Fruit fly (Drosophila melanogaster) whole organism, embryonic: ENCODE measurements around the gene CG13085.

Source experiments
- Atf6 ChIP-seq: fragments of 200-800 bp; sonication (Bioruptor generic); IDR thresholded peaks from 2 replicates; pipeline ENCODE4 v1.3.6; 2022; ENCODE audit warnings: missing biosample characterization, missing genetic modification characterization
- Bteb2 ChIP-seq: fragments of 200-800 bp; sonication (Bioruptor generic); optimal IDR thresholded peaks from 2 replicates; lab custom pipeline; 2016; ENCODE audit warnings: missing biosample characterization, missing genetic modification characterization
- CG10366 ChIP-seq: fragments of 200-800 bp; sonication (Bioruptor generic); IDR thresholded peaks from 2 replicates; pipeline ENCODE4 v1.3.6; 2022; ENCODE audit warnings: missing biosample characterization, missing genetic modification characterization
- CG12071 ChIP-seq: fragments of 200-800 bp; sonication (Bioruptor generic); optimal IDR thresholded peaks from 3 replicates; lab custom pipeline; 2018; ENCODE audit warnings: missing biosample characterization, mild to moderate bottlenecking, missing genetic modification characterization
- CG12299 ChIP-seq: fragments of 200-800 bp; sonication (Bioruptor generic); optimal IDR thresholded peaks from 2 replicates; lab custom pipeline; 2018; ENCODE audit warnings: missing biosample characterization, mild to moderate bottlenecking, missing genetic modification characterization
- CG12391 ChIP-seq: fragments of 200-800 bp; sonication (Bioruptor generic); optimal IDR thresholded peaks from 3 replicates; lab custom pipeline; 2018; ENCODE audit warnings: missing biosample characterization, mild to moderate bottlenecking, missing genetic modification characterization, moderate library complexity
- CG2116 ChIP-seq: fragments of 200-800 bp; sonication (Bioruptor generic); optimal IDR thresholded peaks from 3 replicates; lab custom pipeline; 2018; ENCODE audit warnings: missing biosample characterization, mild to moderate bottlenecking, missing genetic modification characterization
- CG2129 ChIP-seq: fragments of 200-800 bp; sonication (Bioruptor generic); IDR thresholded peaks from 2 replicates; pipeline ENCODE4 v1.3.6; 2022; ENCODE audit warnings: missing biosample characterization, missing genetic modification characterization; ENCODE audit not compliant: partially characterized antibody
- CG2199 ChIP-seq: fragments of 200-800 bp; sonication (Bioruptor generic); IDR thresholded peaks from 3 replicates; pipeline ENCODE4 v1.3.6; 2022; ENCODE audit warnings: missing biosample characterization, missing genetic modification characterization
- CG31388 ChIP-seq: fragments of 200-800 bp; sonication (Bioruptor generic); optimal IDR thresholded peaks from 2 replicates; lab custom pipeline; 2016; ENCODE audit warnings: missing biosample characterization, missing genetic modification characterization
- CG34376 ChIP-seq: fragments of 200-800 bp; sonication (Bioruptor generic); optimal IDR thresholded peaks from 2 replicates; lab custom pipeline; 2018; ENCODE audit warnings: missing biosample characterization, mild to moderate bottlenecking, missing genetic modification characterization
- CG5180 ChIP-seq: fragments of 200-800 bp; sonication (Bioruptor generic); optimal IDR thresholded peaks from 3 replicates; lab custom pipeline; 2017; ENCODE audit warnings: missing biosample characterization, missing genetic modification characterization, mild to moderate bottlenecking, moderate library complexity, missing genetic modification reagents
- CG6689 ChIP-seq: fragments of 200-800 bp; sonication (Bioruptor generic); IDR thresholded peaks from 2 replicates; pipeline ENCODE4 v1.3.6; 2022; ENCODE audit warnings: missing biosample characterization, missing genetic modification characterization
- CG6765 ChIP-seq: fragments of 200-800 bp; sonication (Bioruptor generic); optimal IDR thresholded peaks from 3 replicates; lab custom pipeline; 2017; ENCODE audit warnings: missing biosample characterization, mild to moderate bottlenecking, missing genetic modification characterization
- CG6854 ChIP-seq: fragments of 200-800 bp; sonication (Bioruptor generic); optimal IDR thresholded peaks from 3 replicates; lab custom pipeline; 2017; ENCODE audit warnings: missing biosample characterization, mild to moderate bottlenecking, missing genetic modification characterization
- CG7372 ChIP-seq: fragments of 200-800 bp; sonication (Bioruptor generic); IDR thresholded peaks from 2 replicates; pipeline ENCODE4 v1.3.6; 2022; ENCODE audit warnings: missing biosample characterization, missing genetic modification characterization
- CG7963 ChIP-seq: fragments of 200-800 bp; sonication (Bioruptor generic); IDR thresholded peaks from 3 replicates; pipeline ENCODE4 v1.3.6; 2022; ENCODE audit warnings: missing biosample characterization, missing genetic modification characterization; ENCODE audit not compliant: partially characterized antibody
- CG9437 ChIP-seq: fragments of 200-800 bp; sonication (Bioruptor generic); optimal IDR thresholded peaks from 2 replicates; lab custom pipeline; 2018; ENCODE audit warnings: missing biosample characterization, mild to moderate bottlenecking, missing genetic modification characterization
- CG9727 ChIP-seq: fragments of 200-800 bp; sonication (Bioruptor generic); optimal IDR thresholded peaks from 3 replicates; lab custom pipeline; 2017; ENCODE audit warnings: missing biosample characterization, mild to moderate bottlenecking, missing genetic modification characterization
- Dfd ChIP-seq, 2 experiments: fragments of >200 bp; optimal IDR thresholded peaks; 2 replicates each; lab custom pipeline; 2017; ENCODE audit warnings: missing biosample characterization in 2 of 2, missing genetic modification characterization in 2 of 2
- GATAe ChIP-seq: fragments of 200-800 bp; sonication (Bioruptor generic); conservative IDR thresholded peaks from 2 replicates; pipeline ENCODE4 v1.3.6; 2022; ENCODE audit warnings: missing biosample characterization, missing genetic modification characterization
- Gug ChIP-seq: fragments of 200-800 bp; sonication (Bioruptor generic); IDR thresholded peaks from 4 replicates; pipeline ENCODE4 v1.3.6; 2022; ENCODE audit warnings: missing biosample characterization, missing genetic modification characterization
- Jarid2 ChIP-seq: fragments of 200-800 bp; sonication (Bioruptor generic); optimal IDR thresholded peaks from 3 replicates; lab custom pipeline; 2017; ENCODE audit warnings: mild to moderate bottlenecking, missing biosample characterization, missing genetic modification reagents, missing genetic modification characterization
- Kr ChIP-seq: fragments of 200-800 bp; sonication (Bioruptor generic); optimal IDR thresholded peaks from 2 replicates; lab custom pipeline; 2017; ENCODE audit warnings: missing biosample characterization, mild to moderate bottlenecking, missing genetic modification characterization
- Mad ChIP-seq: fragments of 200-800 bp; sonication (Bioruptor generic); optimal IDR thresholded peaks from 2 replicates; lab custom pipeline; 2016; ENCODE audit warnings: missing biosample characterization, missing genetic modification characterization
- Sin3A ChIP-seq: fragments of >200 bp; optimal IDR thresholded peaks from 2 replicates; lab custom pipeline; 2018
- Trl ChIP-seq, 3 experiments: fragments of >200 bp in 2 of 3; fragments of 200-800 bp in 1 of 3; sonication (Bioruptor generic) in 1 of 3; optimal IDR thresholded peaks; 2 replicates in 1 of 3; 3 replicates in 2 of 3; lab custom pipeline; 2016 to 2017; ENCODE audit warnings: missing biosample characterization in 1 of 3, missing genetic modification characterization in 1 of 3
- ara ChIP-seq: fragments of 200-800 bp; sonication (Bioruptor generic); IDR thresholded peaks from 2 replicates; pipeline ENCODE4 v1.3.6; 2022; ENCODE audit warnings: missing biosample characterization, missing genetic modification characterization
- bab2 ChIP-seq: fragments of 200-800 bp; sonication (Bioruptor generic); optimal IDR thresholded peaks from 2 replicates; lab custom pipeline; 2016; ENCODE audit warnings: missing biosample characterization, missing genetic modification characterization
- chif ChIP-seq, 2 experiments: fragments of 200-800 bp; sonication (Bioruptor generic); optimal IDR thresholded peaks; 3 replicates each; lab custom pipeline; 2016; ENCODE audit warnings: missing biosample characterization in 2 of 2, missing genetic modification characterization in 2 of 2
- dan ChIP-seq: fragments of 200-800 bp; sonication (Bioruptor generic); IDR thresholded peaks from 2 replicates; pipeline ENCODE4 v1.3.6; 2022; ENCODE audit warnings: missing biosample characterization, missing genetic modification characterization
- emc ChIP-seq: fragments of 200-800 bp; sonication (Bioruptor generic); optimal IDR thresholded peaks from 2 replicates; lab custom pipeline; 2016; ENCODE audit warnings: missing biosample characterization, missing genetic modification characterization
- grn ChIP-seq: fragments of 200-800 bp; sonication (Bioruptor generic); optimal IDR thresholded peaks from 3 replicates; lab custom pipeline; 2017; ENCODE audit warnings: missing biosample characterization, missing genetic modification characterization
- h ChIP-seq: fragments of >200 bp; optimal IDR thresholded peaks from 2 replicates; lab custom pipeline; 2017
- kay ChIP-seq: fragments of 200-800 bp; sonication (Bioruptor generic); optimal IDR thresholded peaks from 2 replicates; lab custom pipeline; 2016; ENCODE audit warnings: missing biosample characterization, missing genetic modification characterization
- lilli ChIP-seq: fragments of 200-800 bp; sonication (Bioruptor generic); optimal IDR thresholded peaks from 3 replicates; lab custom pipeline; 2016; ENCODE audit warnings: missing biosample characterization, missing genetic modification characterization
- lov ChIP-seq, 2 experiments: fragments of 200-800 bp in 1 of 2; fragments of >200 bp in 1 of 2; sonication (Bioruptor generic) in 1 of 2; IDR thresholded peaks in 1 of 2; optimal IDR thresholded peaks in 1 of 2; 2 replicates in 1 of 2; 3 replicates in 1 of 2; pipeline versions ENCODE4 v1.3.6 to Lab custom; 2017 to 2022; ENCODE audit warnings: missing biosample characterization in 1 of 2, missing genetic modification characterization in 1 of 2
- maf-S ChIP-seq: fragments of 200-800 bp; sonication (Bioruptor generic); optimal IDR thresholded peaks from 2 replicates; lab custom pipeline; 2016; ENCODE audit warnings: missing biosample characterization, missing genetic modification characterization
- nom ChIP-seq: fragments of 200-800 bp; sonication (Bioruptor generic); optimal IDR thresholded peaks from 2 replicates; lab custom pipeline; 2017; ENCODE audit warnings: missing biosample characterization, missing genetic modification characterization, mild to moderate bottlenecking, moderate library complexity, missing genetic modification reagents
- odd ChIP-seq: fragments of 200-800 bp; sonication (Bioruptor generic); optimal IDR thresholded peaks from 2 replicates; lab custom pipeline; 2017; ENCODE audit warnings: missing biosample characterization, mild to moderate bottlenecking, missing genetic modification characterization
- pum ChIP-seq: fragments of 200-800 bp; sonication (Bioruptor generic); optimal IDR thresholded peaks from 2 replicates; lab custom pipeline; 2016; ENCODE audit warnings: missing biosample characterization, missing genetic modification characterization
- rib ChIP-seq: fragments of 200-800 bp; sonication (Bioruptor generic); IDR thresholded peaks from 2 replicates; pipeline ENCODE4 v1.3.6; 2022; ENCODE audit warnings: missing biosample characterization, missing genetic modification characterization
- run ChIP-seq: fragments of 200-800 bp; sonication (Bioruptor generic); optimal IDR thresholded peaks from 3 replicates; lab custom pipeline; 2018; ENCODE audit warnings: missing biosample characterization, mild to moderate bottlenecking, missing genetic modification characterization
- schlank ChIP-seq: fragments of 200-800 bp; sonication (Bioruptor generic); optimal IDR thresholded peaks from 2 replicates; lab custom pipeline; 2018; ENCODE audit warnings: missing biosample characterization, mild to moderate bottlenecking, missing genetic modification characterization
- sim ChIP-seq: fragments of 200-800 bp; sonication (Bioruptor generic); IDR thresholded peaks from 2 replicates; pipeline ENCODE4 v1.3.6; 2022; ENCODE audit warnings: missing biosample characterization, missing genetic modification characterization
- slbo ChIP-seq: fragments of 200-800 bp; sonication (Bioruptor generic); IDR thresholded peaks from 2 replicates; pipeline ENCODE4 v1.3.6; 2022; ENCODE audit warnings: missing biosample characterization, missing genetic modification characterization
- sna ChIP-seq: fragments of 200-800 bp; sonication (Bioruptor generic); IDR thresholded peaks from 2 replicates; pipeline ENCODE4 v1.3.6; 2022; ENCODE audit warnings: missing biosample characterization, missing genetic modification characterization; ENCODE audit not compliant: partially characterized antibody
- tin ChIP-seq: fragments of 200-800 bp; sonication (Bioruptor generic); optimal IDR thresholded peaks from 3 replicates; lab custom pipeline; 2016; ENCODE audit warnings: missing biosample characterization, missing genetic modification characterization
- tna ChIP-seq: fragments of 200-800 bp; sonication (Bioruptor generic); IDR thresholded peaks from 2 replicates; pipeline ENCODE4 v1.3.6; 2022; ENCODE audit warnings: missing biosample characterization, missing genetic modification characterization; ENCODE audit not compliant: partially characterized antibody
- ttk ChIP-seq: fragments of 200-800 bp; sonication (Bioruptor generic); IDR thresholded peaks from 2 replicates; pipeline ENCODE4 v2.1.2; 2022; ENCODE audit warnings: missing biosample characterization, missing genetic modification characterization

CG13085 gene

dm6 chr2L:19439598-19440230 lies 15.9 kb downstream of the CG13085 start (continued):
- TF ChIP-seq maf-S (GFP tag; lab: Kevin White, UChicago) (peak; percentile 89), CG2199 (GFP tag; lab: Robert Waterston, UW) (no peak), CG7963 (GFP tag; lab: Robert Waterston, UW) (no peak), nom (GFP tag; lab: Kevin White, UChicago) (no peak), h (lab: Kevin White, UChicago) (no peak), CG34376 (GFP tag; lab: Kevin White, UChicago) (no peak), GATAe (GFP tag; lab: Robert Waterston, UW) (no peak), CG31388 (peak; percentile 23), slbo (GFP tag; lab: Robert Waterston, UW) (peak; percentile 85), CG6854 (GFP tag; lab: Kevin White, UChicago) (peak; percentile 52), grn (GFP tag; lab: Kevin White, UChicago) (no peak), Trl (optimal IDR thresholded peaks at IDR 0.05; lab: Kevin White, UChicago) (no peak), Trl (GFP tag; optimal IDR thresholded peaks at IDR 0.05; lab: Kevin White, UChicago) (peak; percentile 59), run (peak; percentile 90), Mad (GFP tag; lab: Kevin White, UChicago) (peak; percentile 74), CG12071 (GFP tag; lab: Kevin White, UChicago) (peak; percentile 84), schlank (tag; lab: Kevin White, UChicago) (peak; percentile 84), CG5180 (peak; percentile 37), Dfd (GFP tag; optimal IDR thresholded peaks at IDR 0.05; lab: Kevin White, UChicago) (no peak), bab2 (GFP tag; lab: Kevin White, UChicago) (peak; percentile 79), Gug (GFP tag; lab: Robert Waterston, UW) (0 out of 4 replicates have a peak, but pooled peaks have one; percentile 23), CG6689 (GFP tag; lab: Robert Waterston, UW) (peak; percentile 74), pum (GFP tag; lab: Kevin White, UChicago) (peak; percentile 61), emc (GFP tag; lab: Kevin White, UChicago) (no peak), Atf6 (peak; percentile 66; the same call in 1 of the 2 replicates), ttk (GFP tag; lab: Robert Waterston, UW) (peak; percentile 77), CG12391 (tag; lab: Kevin White, UChicago) (peak; percentile 78), tna (GFP tag; lab: Robert Waterston, UW) (no peak), Sin3A (lab: Kevin White, UChicago) (no peak), Jarid2 (GFP tag; lab: Kevin White, UChicago) (peak; percentile 26), CG7372 (peak; percentile 58; the same call in 1 of the 2 replicates), Bteb2 (peak; percentile 50), CG9437 (GFP tag; lab: Kevin White, UChicago) (peak; percentile 51), ara (GFP tag; lab: Robert Waterston, UW) (peak; percentile 52; the same call in 1 of the 2 replicates), CG2129 (no peak), rib (GFP tag; lab: Robert Waterston, UW) (peak; percentile 61; the same call in 1 of the 2 replicates), Kr (GFP tag; lab: Kevin White, UChicago) (no peak), CG10366 (GFP tag; lab: Robert Waterston, UW) (peak; percentile 96), lov (optimal IDR thresholded peaks at IDR 0.05; lab: Kevin White, UChicago) (no peak), lov (GFP tag; IDR thresholded peaks at IDR 0.05; lab: Robert Waterston, UW) (peak; percentile 33; the same call in 1 of the 3 replicates), lilli (GFP tag; lab: Kevin White, UChicago) (peak; percentile 94), sna (GFP tag; lab: Robert Waterston, UW) (no peak), tin (GFP tag; lab: Kevin White, UChicago) (peak; percentile 50), sim (GFP tag; lab: Robert Waterston, UW) (no peak), CG9727 (GFP tag; lab: Kevin White, UChicago) (peak; percentile 70), kay (GFP tag; lab: Kevin White, UChicago) (peak; percentile 57), CG6765 (GFP tag; lab: Kevin White, UChicago) (no peak), dan (GFP tag; lab: Robert Waterston, UW) (no peak), CG2116 (GFP tag; lab: Kevin White, UChicago) (peak; percentile 59), CG12299 (peak; percentile 81), odd (GFP tag; lab: Kevin White, UChicago) (peak; percentile 85), chif (GFP tag; optimal IDR thresholded peaks at IDR 0.05; lab: Kevin White, UChicago) (peak; percentile 54 to 89)
